Worm (Caenorhabditis elegans): ENCODE data around the gene clec-225.

DNA sequence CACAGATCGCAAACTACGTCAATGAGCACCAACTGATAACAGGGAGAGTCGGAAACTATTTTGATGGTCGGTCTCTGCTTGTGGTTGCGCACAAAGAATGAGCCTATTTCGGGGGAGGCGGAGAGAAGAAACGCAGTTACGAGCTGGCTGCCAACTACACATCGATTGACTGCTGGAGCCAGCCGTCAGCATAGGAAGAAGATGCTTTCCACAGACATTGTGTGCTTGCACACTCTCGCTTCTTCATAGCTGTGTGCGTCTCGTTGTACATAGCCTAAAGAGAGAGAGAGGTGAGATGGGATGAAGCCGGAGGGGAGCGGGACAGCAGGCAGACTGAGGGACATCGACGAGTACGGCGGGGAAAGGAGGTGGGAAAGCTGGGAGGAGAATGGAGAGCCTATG lies 4.2 kb downstream of the clec-225 start:
- TF ChIP-seq snpc-1.2 (GFP tag; IDR thresholded peaks at IDR 0.05) (0 out of 2 replicates have a peak, but pooled peaks have one; percentile 9), nhr-237 (tag; optimal IDR thresholded peaks at IDR 0.05) (no peak), egl-27 (tag; optimal IDR thresholded peaks at IDR 0.05) (no peak), lim-7 (GFP tag; IDR thresholded peaks at IDR 0.05) (no peak)
